Fruit fly (Drosophila melanogaster): ENCODE data around the gene aurA.

aurA gene

DNA sequence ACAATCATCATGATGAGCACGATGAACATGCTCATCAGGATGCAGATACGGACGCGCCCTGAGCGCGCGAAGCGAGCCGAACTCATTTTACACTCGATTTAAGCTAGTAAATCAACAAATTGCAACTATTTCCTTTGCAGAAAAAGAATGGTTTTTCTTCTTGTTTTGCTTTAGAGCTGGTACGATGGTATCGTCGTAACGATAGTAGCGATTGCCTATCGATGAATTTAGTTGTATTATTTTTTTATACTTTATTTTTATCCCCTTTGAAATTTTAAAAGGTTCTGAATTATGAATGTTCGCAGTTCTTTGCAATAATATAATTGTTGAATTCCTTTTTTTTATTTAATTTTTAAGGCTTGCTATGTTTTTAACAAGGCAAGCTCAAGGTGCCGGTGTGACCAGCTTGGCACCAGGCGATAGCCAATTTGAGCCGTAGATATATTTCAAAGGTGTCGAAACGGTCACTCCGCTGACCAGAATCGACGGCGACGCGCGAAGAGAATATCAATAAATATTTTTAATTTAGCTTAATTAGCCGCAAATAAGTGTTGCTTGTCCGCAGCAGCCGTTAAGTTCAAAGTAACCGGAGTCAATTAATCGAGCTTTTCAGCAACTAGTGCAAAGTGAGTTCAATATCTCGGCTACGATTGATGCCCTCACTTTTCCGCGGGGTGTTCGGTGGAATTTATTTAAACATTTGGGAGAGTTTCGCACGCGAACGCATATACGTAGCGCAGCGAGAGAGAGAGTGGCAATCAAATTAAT is 4.5 kb downstream of the aurA start, which contains the start of the genes CG12213 and GC1 (continued):
- TF ChIP-seq Vsx1 (GFP tag; optimal IDR thresholded peaks at IDR 0.05) (peak; percentile 93), CG18262 (tag; optimal IDR thresholded peaks at IDR 0.05) (peak; percentile 38), mam (GFP tag; optimal IDR thresholded peaks at IDR 0.05) (peak; percentile 52), CG12236 (GFP tag; optimal IDR thresholded peaks at IDR 0.05) (no peak), CG31224 (GFP tag; IDR thresholded peaks at IDR 0.05) (0 out of 2 replicates have a peak, but pooled peaks have one; percentile 32), repo (GFP tag; optimal IDR thresholded peaks at IDR 0.05) (no peak), CG7839 (tag; optimal IDR thresholded peaks at IDR 0.05) (peak; percentile 17), CG7745 (tag; optimal IDR thresholded peaks at IDR 0.05) (no peak), zen (tag; optimal IDR thresholded peaks at IDR 0.05) (peak; percentile 30), gt (GFP tag; IDR thresholded peaks at IDR 0.05) (no peak), CG2116 (GFP tag; optimal IDR thresholded peaks at IDR 0.05) (peak; percentile 83), CG11398 (GFP tag; optimal IDR thresholded peaks at IDR 0.05) (no peak), CG16813 (GFP tag; IDR thresholded peaks at IDR 0.05; ENCODE audit: partially characterized antibody) (peak; percentile 99), CG31388 (GFP tag; optimal IDR thresholded peaks at IDR 0.05) (no peak), peb (GFP tag; IDR thresholded peaks at IDR 0.05) (no peak), CG9876 (GFP tag; optimal IDR thresholded peaks at IDR 0.05) (no peak), CG13424 (tag; optimal IDR thresholded peaks at IDR 0.05) (peak; percentile 4), CG17829 (tag; optimal IDR thresholded peaks at IDR 0.05) (peak; percentile 65), CG5180 (GFP tag; optimal IDR thresholded peaks at IDR 0.05) (no peak), NfI (GFP tag; optimal IDR thresholded peaks at IDR 0.05) (peak; percentile 18), CG10366 (GFP tag; IDR thresholded peaks at IDR 0.05) (no peak), jing (GFP tag; optimal IDR thresholded peaks at IDR 0.05) (no peak), Side (GFP tag; optimal IDR thresholded peaks at IDR 0.05) (no peak), Oaz (GFP tag; IDR thresholded peaks at IDR 0.05) (no peak), CG17361 (GFP tag; IDR thresholded peaks at IDR 0.05) (peak; percentile 61; the same call in 2 of the 3 replicates), Drgx (GFP tag; IDR thresholded peaks at IDR 0.05) (no peak), CG14441 (GFP tag; IDR thresholded peaks at IDR 0.05) (no peak), HmgZ (tag; optimal IDR thresholded peaks at IDR 0.05) (peak; percentile 21), H15 (GFP tag; IDR thresholded peaks at IDR 0.05) (no peak), Myb (GFP tag; optimal IDR thresholded peaks at IDR 0.05) (peak; percentile 30), fu2 (GFP tag; optimal IDR thresholded peaks at IDR 0.05) (no peak), Chrac-16 (GFP tag; optimal IDR thresholded peaks at IDR 0.05) (no peak), CG15514 (GFP tag; optimal IDR thresholded peaks at IDR 0.05) (peak; percentile 69), row (GFP tag; IDR thresholded peaks at IDR 0.05) (peak; percentile 82), Ets65A (GFP tag) (no peak), Mes4 (GFP tag; optimal IDR thresholded peaks at IDR 0.05) (no peak), prd (optimal IDR thresholded peaks at IDR 0.05) (no peak), prd (GFP tag; IDR thresholded peaks at IDR 0.05) (no peak), CG10462 (GFP tag; optimal IDR thresholded peaks at IDR 0.05) (no peak), CG12659 (GFP tag; optimal IDR thresholded peaks at IDR 0.05) (peak; percentile 83), Ada2b (GFP tag; IDR thresholded peaks at IDR 0.05) (no peak), CG2712 (tag; optimal IDR thresholded peaks at IDR 0.05) (peak; percentile 58), CG33557 (GFP tag; optimal IDR thresholded peaks at IDR 0.05) (no peak), CG7271 (tag; optimal IDR thresholded peaks at IDR 0.05) (peak; percentile 0), CG9932 (GFP tag; IDR thresholded peaks at IDR 0.05) (peak; percentile 73; the same call in 1 of the 2 replicates), CG15696 (tag; optimal IDR thresholded peaks at IDR 0.05) (peak; percentile 16), hb (GFP tag; IDR thresholded peaks at IDR 0.05; ENCODE audit: partially characterized antibody) (peak; percentile 98), Lhr (GFP tag; optimal IDR thresholded peaks at IDR 0.05) (peak; percentile 80), Gug (GFP tag; IDR thresholded peaks at IDR 0.05) (no peak), CG6689 (GFP tag; IDR thresholded peaks at IDR 0.05) (no peak)
